Worm (Caenorhabditis elegans) whole organism, L3 larva: Measurements from ENCODE around the gene M03F8.7.

ENCODE experiments used
- aly-2 ChIP-seq: fragments of 150-350 bp; optimal IDR thresholded peaks from 2 replicates; lab custom pipeline; 2014; ENCODE audit warnings: missing biosample characterization, missing genetic modification characterization
- ama-1 ChIP-seq: fragments of 150-350 bp; optimal IDR thresholded peaks from 2 replicates; lab custom pipeline; 2018
- ceh-28 ChIP-seq: fragments of 150-350 bp; optimal IDR thresholded peaks from 2 replicates; lab custom pipeline; 2014; ENCODE audit warnings: missing biosample characterization, missing genetic modification reagents, missing genetic modification characterization
- ceh-82 ChIP-seq: fragments of 150-350 bp; optimal IDR thresholded peaks from 2 replicates; lab custom pipeline; 2014; ENCODE audit warnings: missing biosample characterization, missing genetic modification characterization
- ceh-9 ChIP-seq: sonication (generic microtip); optimal IDR thresholded peaks from 2 replicates; lab custom pipeline; 2018; ENCODE audit warnings: missing biosample characterization, missing genetic modification characterization
- egl-27 ChIP-seq: sonication (generic microtip); optimal IDR thresholded peaks from 4 replicates; lab custom pipeline; 2017; ENCODE audit warnings: missing biosample characterization, missing genetic modification reagents, missing genetic modification characterization
- elt-1 ChIP-seq: fragments of 150-350 bp; optimal IDR thresholded peaks from 2 replicates; lab custom pipeline; 2014; ENCODE audit warnings: missing biosample characterization, missing genetic modification characterization
- eor-1 ChIP-seq, 2 experiments: fragments of 150-350 bp; optimal IDR thresholded peaks; 2 replicates each; lab custom pipeline; 2014 to 2018; ENCODE audit warnings: missing biosample characterization in 2 of 2, missing genetic modification characterization in 2 of 2
- fkh-10 ChIP-seq: sonication (generic microtip); optimal IDR thresholded peaks from 2 replicates; lab custom pipeline; 2017; ENCODE audit warnings: missing biosample characterization, missing genetic modification reagents, missing genetic modification characterization
- fkh-2 ChIP-seq: fragments of 150-350 bp; optimal IDR thresholded peaks from 2 replicates; lab custom pipeline; 2014; ENCODE audit warnings: missing biosample characterization, missing genetic modification reagents, missing genetic modification characterization
- hmg-11 ChIP-seq: sonication (generic microtip); optimal IDR thresholded peaks from 2 replicates; lab custom pipeline; 2016; ENCODE audit warnings: missing genetic modification characterization, missing compliant biosample characterization
- jun-1 ChIP-seq: fragments of 150-350 bp; optimal IDR thresholded peaks from 2 replicates; lab custom pipeline; 2014; ENCODE audit warnings: missing biosample characterization, missing genetic modification reagents, missing genetic modification characterization
- lin-15B ChIP-seq: fragments of 150-350 bp; optimal IDR thresholded peaks from 2 replicates; lab custom pipeline; 2014; ENCODE audit warnings: missing biosample characterization, missing genetic modification characterization
- lin-39 ChIP-seq: fragments of 150-350 bp; optimal IDR thresholded peaks from 2 replicates; lab custom pipeline; 2018; ENCODE audit warnings: missing biosample characterization, missing genetic modification reagents, missing genetic modification characterization
- mdl-1 ChIP-seq: fragments of 150-350 bp; optimal IDR thresholded peaks from 2 replicates; lab custom pipeline; 2014; ENCODE audit warnings: missing biosample characterization, missing genetic modification characterization
- mml-1 ChIP-seq: fragments of 150-350 bp; sonication (generic microtip); optimal IDR thresholded peaks from 3 replicates; lab custom pipeline; 2014; ENCODE audit warnings: missing biosample characterization, missing genetic modification characterization
- nfya-1 ChIP-seq: sonication (generic microtip); optimal IDR thresholded peaks from 2 replicates; lab custom pipeline; 2017; ENCODE audit warnings: missing genetic modification characterization, mild to moderate bottlenecking, missing compliant biosample characterization, antibody characterized with exemption, moderate library complexity; ENCODE audit not compliant: insufficient read depth
- nhr-11 ChIP-seq: fragments of 150-350 bp; optimal IDR thresholded peaks from 2 replicates; lab custom pipeline; 2014; ENCODE audit warnings: missing biosample characterization, missing genetic modification characterization
- nhr-12 ChIP-seq: fragments of 150-350 bp; optimal IDR thresholded peaks from 2 replicates; lab custom pipeline; 2014; ENCODE audit warnings: missing biosample characterization, missing genetic modification characterization
- nhr-23 ChIP-seq: fragments of 150-350 bp; optimal IDR thresholded peaks from 2 replicates; lab custom pipeline; 2014; ENCODE audit warnings: missing biosample characterization, missing genetic modification reagents, missing genetic modification characterization
- nhr-25 ChIP-seq: sonication (generic microtip); optimal IDR thresholded peaks from 2 replicates; lab custom pipeline; 2017; ENCODE audit warnings: missing biosample characterization, missing genetic modification characterization
- nhr-28 ChIP-seq: fragments of 150-350 bp; optimal IDR thresholded peaks from 2 replicates; lab custom pipeline; 2014; ENCODE audit warnings: missing biosample characterization, missing genetic modification characterization
- nhr-43 ChIP-seq: sonication (generic microtip); optimal IDR thresholded peaks from 2 replicates; lab custom pipeline; 2016; ENCODE audit warnings: mild to moderate bottlenecking, missing genetic modification characterization, missing compliant biosample characterization; ENCODE audit not compliant: poor library complexity, severe bottlenecking
- nhr-67 ChIP-seq: fragments of 150-350 bp; optimal IDR thresholded peaks from 2 replicates; lab custom pipeline; 2014; ENCODE audit warnings: missing biosample characterization, missing genetic modification characterization
- nhr-76 ChIP-seq: fragments of 150-350 bp; sonication (generic microtip); optimal IDR thresholded peaks from 5 replicates; lab custom pipeline; 2014; ENCODE audit warnings: missing biosample characterization, missing genetic modification characterization
- nhr-77 ChIP-seq: fragments of 150-350 bp; optimal IDR thresholded peaks from 2 replicates; lab custom pipeline; 2014; ENCODE audit warnings: missing biosample characterization, missing genetic modification characterization
- pha-4 ChIP-seq: fragments of 150-350 bp; optimal IDR thresholded peaks from 2 replicates; lab custom pipeline; 2014; ENCODE audit warnings: missing biosample characterization, missing genetic modification reagents, missing genetic modification characterization
- pqm-1 ChIP-seq: fragments of 150-350 bp; optimal IDR thresholded peaks from 2 replicates; lab custom pipeline; 2017; ENCODE audit warnings: missing biosample characterization, missing genetic modification characterization, inconsistent platforms
- sea-2 ChIP-seq: fragments of 150-350 bp; sonication (generic microtip); optimal IDR thresholded peaks from 4 replicates; lab custom pipeline; 2014; ENCODE audit warnings: missing biosample characterization, missing genetic modification reagents, missing genetic modification characterization
- snpc-4 ChIP-seq: fragments of 150-350 bp; optimal IDR thresholded peaks from 2 replicates; lab custom pipeline; 2014; ENCODE audit warnings: missing biosample characterization, missing genetic modification characterization
- unc-39 ChIP-seq: sonication (generic microtip); optimal IDR thresholded peaks from 4 replicates; lab custom pipeline; 2017; ENCODE audit warnings: missing biosample characterization, missing genetic modification characterization
- unc-62 ChIP-seq: fragments of 150-350 bp; sonication (generic microtip); optimal IDR thresholded peaks from 4 replicates; lab custom pipeline; 2014; ENCODE audit warnings: missing biosample characterization, missing genetic modification reagents, missing genetic modification characterization
- zag-1 ChIP-seq: fragments of 150-350 bp; optimal IDR thresholded peaks from 2 replicates; lab custom pipeline; 2014; ENCODE audit warnings: missing biosample characterization, missing genetic modification characterization
- ztf-11 ChIP-seq: fragments of 150-350 bp; optimal IDR thresholded peaks from 2 replicates; lab custom pipeline; 2014; ENCODE audit warnings: missing biosample characterization, missing genetic modification characterization
- ztf-4 ChIP-seq: fragments of 150-350 bp; optimal IDR thresholded peaks from 2 replicates; lab custom pipeline; 2014; ENCODE audit warnings: missing biosample characterization, missing genetic modification characterization

The M03F8.7 gene

DNA sequence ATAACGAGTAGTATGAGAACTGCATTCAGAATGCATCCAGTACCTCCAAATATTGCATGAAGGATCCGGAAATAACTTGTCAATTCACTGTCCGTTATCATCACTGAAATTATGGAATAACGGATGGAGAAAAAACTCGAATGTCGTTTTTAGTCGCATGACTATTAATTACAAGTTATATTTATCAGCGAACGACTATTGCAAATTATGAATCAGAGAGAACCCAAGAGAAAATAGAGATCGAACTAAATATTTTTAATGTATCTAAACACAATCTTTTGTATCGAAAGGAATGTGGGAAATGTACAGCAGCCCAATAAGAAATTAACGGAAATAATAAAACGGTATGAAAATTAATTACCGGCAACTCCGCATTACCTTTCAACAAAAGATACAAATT, 36.8 kb upstream of the M03F8.7 start, which contains the start of gene srd-16:
Gene srd-16 (minus strand): TSS at position 101 of the 400 bp plus-strand sequence.
- no peak for TF ChIP-seq nhr-23
- TF ChIP-seq nhr-77 (tag; lab: Kevin White, UChicago), result no peak
- no peak for TF ChIP-seq mdl-1 (tag; lab: Kevin White, UChicago)

- TF ChIP-seq lin-15B (tag; lab: Kevin White, UChicago) (no peak), nhr-77 (tag; lab: Kevin White, UChicago) (no peak), sea-2 (GFP tag; lab: Kevin White, UChicago) (no peak), fkh-10 (GFP tag; lab: Kevin White, UChicago) (no peak), unc-62 (GFP tag; lab: Kevin White, UChicago) (no peak), nhr-43 (tag; lab: Kevin White, UChicago) (no peak), unc-39 (tag; lab: Kevin White, UChicago) (no peak), ztf-11 (tag; lab: Kevin White, UChicago) (no peak), nhr-28 (no peak), ceh-82 (tag; lab: Kevin White, UChicago) (no peak), nhr-67 (tag; lab: Kevin White, UChicago) (no peak), fkh-2 (no peak), mdl-1 (tag; lab: Kevin White, UChicago) (no peak), nhr-12 (no peak), snpc-4 (tag; lab: Kevin White, UChicago) (no peak), nfya-1 (tag; lab: Kevin White, UChicago) (no peak), ceh-9 (tag; lab: Kevin White, UChicago) (no peak), mml-1 (tag; lab: Kevin White, UChicago) (no peak), hmg-11 (no peak), zag-1 (tag; lab: Kevin White, UChicago) (no peak)
- TF ChIP-seq, all 47 proteins: peak for 0
These were observed 34.9 kb upstream of the M03F8.7 start, which contains the start of gene C04E6.5 for ce11 chrV:5901833-5902232. TSS of gene C04E6.5 (plus strand) at chrV:5902133.

DNA sequence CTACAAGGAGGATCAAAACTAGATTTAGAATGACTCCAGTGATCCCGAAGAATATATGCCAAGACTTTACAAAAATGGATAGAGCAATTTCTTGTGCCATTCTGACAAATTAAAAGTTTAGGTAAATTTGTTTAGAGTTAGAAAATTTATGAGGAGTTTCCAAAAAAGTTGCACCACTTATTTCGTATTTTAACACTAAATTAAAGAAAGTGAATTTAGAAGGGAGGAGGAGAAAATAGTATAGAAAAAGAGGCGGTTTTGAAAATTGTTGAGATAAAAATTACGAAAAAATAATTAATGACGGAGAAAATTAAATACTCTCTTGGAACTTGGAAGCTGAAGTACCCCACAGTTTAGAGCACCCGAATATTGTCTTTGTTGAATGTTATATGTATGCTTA, 30.5 kb upstream of the M03F8.7 start, which contains the start of gene srd-15:
Gene srd-15 (minus strand): TSS at position 101 of the 400 bp plus-strand sequence.
- TF ChIP-seq lin-39 (tag; lab: Kevin White, UChicago), result no peak
- TF ChIP-seq ceh-28, result no peak
- no peak for TF ChIP-seq hmg-11
- no peak for TF ChIP-seq ztf-4 (tag; lab: Kevin White, UChicago)
- TF ChIP-seq nhr-12, result no peak
- TF ChIP-seq elt-1, result no peak
- no peak for TF ChIP-seq lin-15B (tag; lab: Kevin White, UChicago)
- no peak for TF ChIP-seq eor-1 (tag; optimal IDR thresholded peaks at IDR 0.05; lab: Kevin White, UChicago)
- TF ChIP-seq pha-4, result no peak
- no peak for TF ChIP-seq ztf-11 (tag; lab: Kevin White, UChicago)
- no peak for TF ChIP-seq nhr-76
- TF ChIP-seq nhr-28, result no peak
- TF ChIP-seq sea-2 (GFP tag; lab: Kevin White, UChicago), result no peak
- TF ChIP-seq nhr-25, result no peak
- TF ChIP-seq zag-1 (tag; lab: Kevin White, UChicago), result no peak
- TF ChIP-seq ceh-82 (tag; lab: Kevin White, UChicago), result no peak
- TF ChIP-seq fkh-10 (GFP tag; lab: Kevin White, UChicago), result no peak
- TF ChIP-seq jun-1 (tag; lab: Kevin White, UChicago), result no peak

DNA sequence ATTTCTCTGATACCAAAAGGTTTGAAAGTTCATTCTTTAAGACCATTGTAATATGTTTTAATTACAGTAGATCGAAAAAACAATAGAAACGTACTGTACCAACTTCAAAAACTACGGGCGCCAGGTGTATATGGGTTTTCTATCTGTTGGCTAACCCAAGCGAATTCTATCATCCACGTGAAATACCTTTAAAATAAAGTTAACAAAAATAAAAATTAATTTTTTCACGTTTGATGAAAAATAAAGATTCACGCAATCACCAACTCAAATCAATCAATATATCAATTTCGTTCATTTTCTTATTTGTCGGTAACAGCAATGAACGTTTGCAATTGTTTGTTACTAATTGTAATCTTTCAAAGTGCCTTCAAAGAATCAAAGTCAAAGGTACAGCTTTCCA, 29.6 kb upstream of the M03F8.7 start, which contains the start of gene C04E6.4:
Gene C04E6.4 (plus strand): TSS at position 301 of the 400 bp plus-strand sequence.
- TF ChIP-seq aly-2 (tag; lab: Kevin White, UChicago) (no peak), nhr-43 (tag; lab: Kevin White, UChicago) (no peak), nhr-25 (no peak), ceh-82 (tag; lab: Kevin White, UChicago) (no peak), mdl-1 (tag; lab: Kevin White, UChicago) (no peak), nhr-11 (no peak), ama-1 (lab: Kevin White, UChicago) (no peak), lin-39 (tag; lab: Kevin White, UChicago) (no peak), unc-62 (GFP tag; lab: Kevin White, UChicago) (no peak), hmg-11 (no peak), egl-27 (tag; lab: Kevin White, UChicago) (no peak), pqm-1 (no peak)
